Worm (Caenorhabditis elegans) whole organism, L3 larva: ENCODE results near the gene hmt-1.

ENCODE experiments used
- ZK546.5 ChIP-seq: sonication (generic microtip); optimal IDR thresholded peaks from 2 replicates; lab custom pipeline; 2017; ENCODE audit warnings: missing biosample characterization, missing genetic modification characterization
- aly-2 ChIP-seq: fragments of 150-350 bp; optimal IDR thresholded peaks from 2 replicates; lab custom pipeline; 2014; ENCODE audit warnings: missing biosample characterization, missing genetic modification characterization
- elt-2 ChIP-seq: sonication (generic microtip); optimal IDR thresholded peaks from 2 replicates; lab custom pipeline; 2016; ENCODE audit warnings: missing genetic modification reagents, mild to moderate bottlenecking, missing genetic modification characterization, missing compliant biosample characterization
- elt-3 ChIP-seq, 3 experiments: fragments of 150-350 bp in 1 of 3; sonication (generic microtip) in 2 of 3; optimal IDR thresholded peaks; 2 replicates in 2 of 3; 4 replicates in 1 of 3; lab custom pipeline; 2014 to 2017; ENCODE audit warnings: missing biosample characterization in 3 of 3, missing genetic modification characterization in 3 of 3
- mdl-1 ChIP-seq: fragments of 150-350 bp; optimal IDR thresholded peaks from 2 replicates; lab custom pipeline; 2014; ENCODE audit warnings: missing biosample characterization, missing genetic modification characterization
- nhr-12 ChIP-seq: fragments of 150-350 bp; optimal IDR thresholded peaks from 2 replicates; lab custom pipeline; 2014; ENCODE audit warnings: missing biosample characterization, missing genetic modification characterization
- nhr-28 ChIP-seq: fragments of 150-350 bp; optimal IDR thresholded peaks from 2 replicates; lab custom pipeline; 2014; ENCODE audit warnings: missing biosample characterization, missing genetic modification characterization
- nhr-76 ChIP-seq: fragments of 150-350 bp; sonication (generic microtip); optimal IDR thresholded peaks from 5 replicates; lab custom pipeline; 2014; ENCODE audit warnings: missing biosample characterization, missing genetic modification characterization
- snpc-4 ChIP-seq: fragments of 150-350 bp; optimal IDR thresholded peaks from 2 replicates; lab custom pipeline; 2014; ENCODE audit warnings: missing biosample characterization, missing genetic modification characterization
- ztf-11 ChIP-seq: fragments of 150-350 bp; optimal IDR thresholded peaks from 2 replicates; lab custom pipeline; 2014; ENCODE audit warnings: missing biosample characterization, missing genetic modification characterization

- no peak for TF ChIP-seq elt-3 (tag; optimal IDR thresholded peaks at IDR 0.05; lab: Kevin White, UChicago)
- TF ChIP-seq ZK546.5 (tag; lab: Kevin White, UChicago), result no peak
- TF ChIP-seq elt-2 (tag; lab: Kevin White, UChicago), result no peak
- no peak for TF ChIP-seq nhr-28
- TF ChIP-seq nhr-12 (tag; lab: Kevin White, UChicago), result no peak
- TF ChIP-seq mdl-1 (tag; lab: Kevin White, UChicago), result no peak
- TF ChIP-seq snpc-4, result no peak
- no peak for TF ChIP-seq ztf-11 (tag; lab: Kevin White, UChicago)
- TF ChIP-seq nhr-76 (tag; lab: Kevin White, UChicago), result no peak
- TF ChIP-seq aly-2 (tag; lab: Kevin White, UChicago), result no peak
Observed at ce11 chrIII:11149254-11149876, 49.6 kb upstream of the hmt-1 start.
